Worm (Caenorhabditis elegans): ENCODE measurements around the gene D1079.1.

ce11 chrX:4413206-4413605 lies 10.3 kb downstream of the D1079.1 start:
- TF ChIP-seq dpl-1 (GFP tag; optimal IDR thresholded peaks at IDR 0.05) (no peak), nfya-1 (tag; optimal IDR thresholded peaks at IDR 0.05; ENCODE audit: borderline replicate concordance, insufficient read depth) (no peak), B0019.2 (GFP tag; conservative IDR thresholded peaks at IDR 0.05) (no peak), lin-54 (GFP tag; optimal IDR thresholded peaks at IDR 0.05) (no peak), sea-2 (GFP tag; IDR thresholded peaks at IDR 0.05) (no peak), pha-4 (tag; optimal IDR thresholded peaks at IDR 0.05) (no peak), madf-6 (GFP tag; IDR thresholded peaks at IDR 0.05) (no peak), dpff-1 (tag; optimal IDR thresholded peaks at IDR 0.05) (no peak), ztf-26 (tag; optimal IDR thresholded peaks at IDR 0.05) (no peak), Y67H2A.10 (GFP tag; conservative IDR thresholded peaks at IDR 0.05) (no peak), ets-4 (GFP tag; optimal IDR thresholded peaks at IDR 0.05) (no peak), nhr-27 (tag; optimal IDR thresholded peaks at IDR 0.05) (no peak)

All from whole organism, young adult.